Worm (Caenorhabditis elegans) whole organism, L4 larva: ENCODE data around the gene hhat-2.

Source experiments
- F10B5.3 ChIP-seq: sonication (generic microtip); optimal IDR thresholded peaks from 2 replicates; lab custom pipeline; 2016; ENCODE audit warnings: mild to moderate bottlenecking, missing genetic modification characterization, missing compliant biosample characterization
- F44E2.7 ChIP-seq: fragments of 200-800 bp; sonication (Bioruptor generic); IDR thresholded peaks from 2 replicates; pipeline ENCODE4 v2.1.2; 2022; ENCODE audit warnings: missing genetic modification characterization, missing compliant biosample characterization
- Y5F2A.4 ChIP-seq: fragments of 200-800 bp; sonication (Bioruptor generic); optimal IDR thresholded peaks from 2 replicates; lab custom pipeline; 2018; ENCODE audit warnings: mild to moderate bottlenecking, missing genetic modification characterization, missing compliant biosample characterization
- ZK337.2 ChIP-seq: fragments of 200-800 bp; sonication (Bioruptor generic); IDR thresholded peaks from 2 replicates; pipeline ENCODE4 v1.3.6; 2022; ENCODE audit warnings: missing genetic modification reagents, missing genetic modification characterization, missing compliant biosample characterization
- aha-1 ChIP-seq: fragments of 150-350 bp; peaks from one replicate; lab custom pipeline; 2014; ENCODE audit warnings: missing biosample characterization, missing genetic modification characterization
- aly-2 ChIP-seq: sonication (generic microtip); optimal IDR thresholded peaks from 2 replicates; lab custom pipeline; 2018; ENCODE audit warnings: missing biosample characterization, missing genetic modification characterization
- arid-1 ChIP-seq: fragments of 200-800 bp; sonication (Bioruptor generic); conservative IDR thresholded peaks from 2 replicates; pipeline ENCODE4 v1.3.6; 2022; ENCODE audit warnings: missing genetic modification reagents, missing genetic modification characterization, missing compliant biosample characterization
- ceh-44 ChIP-seq: fragments of 200-800 bp; sonication (Bioruptor generic); IDR thresholded peaks from 2 replicates; pipeline ENCODE4 v1.3.6; 2022; ENCODE audit warnings: missing genetic modification reagents, missing genetic modification characterization, missing compliant biosample characterization
- ceh-82 ChIP-seq: sonication (generic microtip); optimal IDR thresholded peaks from 2 replicates; lab custom pipeline; 2017; ENCODE audit warnings: missing biosample characterization, missing genetic modification characterization
- daf-12 ChIP-seq: fragments of 150-350 bp; optimal IDR thresholded peaks from 2 replicates; lab custom pipeline; 2014; ENCODE audit warnings: missing biosample characterization, missing genetic modification reagents, missing genetic modification characterization
- daf-16 ChIP-seq, 3 experiments: sonication (generic microtip); optimal IDR thresholded peaks; 2 replicates each; lab custom pipeline; 2016 to 2017; ENCODE audit warnings: missing genetic modification characterization in 3 of 3, missing genetic modification reagents in 3 of 3, mild to moderate bottlenecking in 2 of 3, missing compliant biosample characterization in 2 of 3, missing biosample characterization in 1 of 3, moderate library complexity in 1 of 3
- duxl-1 ChIP-seq: sonication (generic microtip); optimal IDR thresholded peaks from 2 replicates; lab custom pipeline; 2016; ENCODE audit warnings: mild to moderate bottlenecking, missing genetic modification characterization, moderate library complexity, missing compliant biosample characterization; ENCODE audit not compliant: poor library complexity
- egl-27 ChIP-seq: sonication (generic microtip); optimal IDR thresholded peaks from 3 replicates; lab custom pipeline; 2017; ENCODE audit warnings: missing biosample characterization, missing genetic modification reagents, missing genetic modification characterization
- fkh-10 ChIP-seq: fragments of 150-350 bp; optimal IDR thresholded peaks from 2 replicates; lab custom pipeline; 2014; ENCODE audit warnings: missing biosample characterization, missing genetic modification reagents, missing genetic modification characterization
- gei-8 ChIP-seq: fragments of 200-800 bp; sonication (Bioruptor generic); optimal IDR thresholded peaks from 2 replicates; lab custom pipeline; 2018; ENCODE audit warnings: mild to moderate bottlenecking, missing genetic modification characterization, missing compliant biosample characterization
- hlh-11 ChIP-seq: fragments of 200-800 bp; sonication (Bioruptor generic); optimal IDR thresholded peaks from 2 replicates; lab custom pipeline; 2018; ENCODE audit warnings: mild to moderate bottlenecking, missing genetic modification characterization, missing compliant biosample characterization
- hlh-30 ChIP-seq: sonication (generic microtip); optimal IDR thresholded peaks from 2 replicates; lab custom pipeline; 2017; ENCODE audit warnings: antibody characterized with exemption, mild to moderate bottlenecking, missing genetic modification characterization, missing compliant biosample characterization; ENCODE audit not compliant: insufficient read depth
- lim-7 ChIP-seq: fragments of 200-800 bp; sonication (Bioruptor generic); IDR thresholded peaks from 2 replicates; pipeline ENCODE4 v1.3.6; 2022; ENCODE audit warnings: missing genetic modification characterization, missing compliant biosample characterization
- lin-38 ChIP-seq: fragments of 200-800 bp; sonication (Bioruptor generic); IDR thresholded peaks from 2 replicates; pipeline ENCODE4 v1.3.6; 2022; ENCODE audit warnings: missing genetic modification reagents, missing genetic modification characterization, missing compliant biosample characterization
- lin-39 ChIP-seq: fragments of 150-350 bp; optimal IDR thresholded peaks from 2 replicates; lab custom pipeline; 2014; ENCODE audit warnings: missing biosample characterization, missing genetic modification reagents, missing genetic modification characterization
- lir-3 ChIP-seq: sonication (generic microtip); optimal IDR thresholded peaks from 2 replicates; lab custom pipeline; 2016; ENCODE audit warnings: mild to moderate bottlenecking, missing genetic modification characterization, missing compliant biosample characterization
- madf-5 ChIP-seq, 2 experiments: fragments of 200-800 bp; sonication (Bioruptor generic); IDR thresholded peaks; 2 replicates each; pipeline ENCODE4 v1.3.6; 2022; ENCODE audit warnings: missing compliant biosample characterization in 2 of 2, missing genetic modification characterization in 2 of 2
- mdt-29 ChIP-seq: fragments of 200-800 bp; sonication (Bioruptor generic); IDR thresholded peaks from 2 replicates; pipeline ENCODE4 v1.3.6; 2022; ENCODE audit warnings: missing genetic modification reagents, missing genetic modification characterization, missing compliant biosample characterization
- mep-1 ChIP-seq: fragments of 150-350 bp; sonication (generic microtip); optimal IDR thresholded peaks from 3 replicates; lab custom pipeline; 2014; ENCODE audit warnings: missing biosample characterization, missing genetic modification characterization
- nhr-28 ChIP-seq: fragments of 150-350 bp; optimal IDR thresholded peaks from 2 replicates; lab custom pipeline; 2014; ENCODE audit warnings: missing biosample characterization, missing genetic modification characterization
- nhr-48 ChIP-seq: sonication (generic microtip); optimal IDR thresholded peaks from 2 replicates; lab custom pipeline; 2016; ENCODE audit warnings: mild to moderate bottlenecking, missing genetic modification characterization, missing compliant biosample characterization
- nhr-77 ChIP-seq: fragments of 150-350 bp; optimal IDR thresholded peaks from 2 replicates; lab custom pipeline; 2014; ENCODE audit warnings: missing biosample characterization, missing genetic modification characterization
- snpc-1.2 ChIP-seq: fragments of 200-800 bp; sonication (Bioruptor generic); IDR thresholded peaks from 2 replicates; pipeline ENCODE4 v1.3.6; 2022; ENCODE audit warnings: missing genetic modification reagents, missing genetic modification characterization, missing compliant biosample characterization
- tag-97 ChIP-seq: fragments of 200-800 bp; sonication (Bioruptor generic); IDR thresholded peaks from 2 replicates; pipeline ENCODE4 v1.3.6; 2022; ENCODE audit warnings: missing genetic modification characterization, missing compliant biosample characterization
- unc-39 ChIP-seq: sonication (generic microtip); optimal IDR thresholded peaks from 2 replicates; lab custom pipeline; 2017; ENCODE audit warnings: missing biosample characterization, missing genetic modification characterization
- unc-62 ChIP-seq, 3 experiments: fragments of 150-350 bp in 1 of 3; sonication (generic microtip); optimal IDR thresholded peaks in 2 of 3; peaks in 1 of 3; 1 replicate in 1 of 3; 2 replicates in 2 of 3; lab custom pipeline; 2014 to 2017; ENCODE audit warnings: missing biosample characterization in 3 of 3, missing genetic modification characterization in 3 of 3, missing genetic modification reagents in 3 of 3, missing genotype in 1 of 3
- zfp-2 ChIP-seq: sonication (generic microtip); optimal IDR thresholded peaks from 2 replicates; lab custom pipeline; 2016; ENCODE audit warnings: mild to moderate bottlenecking, missing genetic modification characterization, missing compliant biosample characterization
- zfp-3 ChIP-seq: fragments of 200-800 bp; sonication (Bioruptor generic); conservative IDR thresholded peaks from 2 replicates; pipeline ENCODE4 v1.3.6; 2022; ENCODE audit warnings: missing genetic modification reagents, missing genetic modification characterization, missing compliant biosample characterization
- ztf-11 ChIP-seq: fragments of 150-350 bp; optimal IDR thresholded peaks from 2 replicates; lab custom pipeline; 2014; ENCODE audit warnings: missing biosample characterization, missing genetic modification characterization

Gene hhat-2

DNA sequence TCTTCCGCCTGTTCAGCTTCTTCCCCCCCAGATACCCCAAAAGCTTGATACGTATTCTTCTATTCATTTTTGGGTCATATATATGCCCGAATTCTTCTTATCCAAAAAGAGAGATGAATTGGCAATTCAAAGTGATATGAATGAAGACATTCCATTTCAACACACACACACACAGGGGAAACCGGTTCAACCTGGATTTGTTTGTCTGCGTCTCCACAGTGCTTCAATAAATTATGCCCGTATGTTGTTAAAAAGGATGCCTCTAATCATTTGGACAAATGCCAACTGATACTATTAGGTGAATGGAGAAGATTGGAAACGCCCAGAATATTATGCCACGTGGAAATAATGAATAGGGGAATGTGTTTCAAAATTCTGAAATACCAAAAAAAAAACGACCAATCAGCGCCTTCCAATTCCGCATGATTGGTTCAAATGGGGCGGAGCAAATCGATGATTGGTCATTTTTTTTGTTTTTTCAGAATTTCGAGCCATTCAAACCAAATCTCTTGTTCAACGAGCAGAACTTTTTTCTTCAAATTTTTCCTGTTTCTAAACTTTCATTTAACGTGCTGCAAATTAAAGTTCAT lies 41.0 kb upstream of the hhat-2 start (continued):
- TF ChIP-seq mdt-29 (GFP tag; lab: Robert Waterston, UW) (no peak), lin-38 (GFP tag; lab: Robert Waterston, UW) (no peak), aha-1 (tag; lab: Kevin White, UChicago) (peak; percentile 95), lin-39 (tag; lab: Kevin White, UChicago) (no peak), egl-27 (no peak), gei-8 (GFP tag; lab: Kevin White, UChicago) (no peak), madf-5 (GFP tag; IDR thresholded peaks at IDR 0.05; lab: Robert Waterston, UW) (no peak), duxl-1 (tag; lab: Kevin White, UChicago) (no peak), F44E2.7 (no peak), ZK337.2 (GFP tag; lab: Robert Waterston, UW) (no peak), hlh-11 (no peak), Y5F2A.4 (GFP tag; lab: Kevin White, UChicago) (no peak), lir-3 (no peak), zfp-3 (GFP tag; lab: Robert Waterston, UW) (no peak)
- TF ChIP-seq, all 104 proteins: peak for 7

DNA sequence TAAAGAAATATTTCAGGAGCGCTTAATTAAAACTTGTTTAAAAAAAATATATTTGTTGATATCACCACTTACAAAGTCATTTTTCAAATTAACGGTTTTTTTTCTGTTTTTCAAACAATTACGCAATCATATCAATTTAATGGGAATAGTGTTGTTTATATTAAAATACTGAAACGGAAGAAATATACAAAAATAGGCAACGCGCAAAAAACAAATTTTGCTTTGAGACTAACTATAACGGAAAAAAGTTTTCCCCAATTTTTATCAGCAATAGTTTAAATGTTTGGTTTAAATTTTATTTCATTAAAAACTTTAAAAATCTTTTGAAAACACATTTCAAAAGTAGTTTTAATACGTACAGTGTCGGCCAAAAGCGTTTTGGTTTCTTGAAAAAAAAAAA lies 39.6 kb upstream of the hhat-2 start:
- TF ChIP-seq zfp-3 (GFP tag; lab: Robert Waterston, UW), result no peak
- no peak for TF ChIP-seq nhr-28 (tag; lab: Kevin White, UChicago)
- no peak for TF ChIP-seq unc-39 (tag; lab: Kevin White, UChicago)
- no peak for TF ChIP-seq egl-27
- TF ChIP-seq aha-1 (tag; lab: Kevin White, UChicago), result peak; percentile 58
- no peak for TF ChIP-seq gei-8 (GFP tag; lab: Kevin White, UChicago)
- no peak for TF ChIP-seq tag-97 (GFP tag; lab: Robert Waterston, UW)
- no peak for TF ChIP-seq nhr-48 (tag; lab: Kevin White, UChicago)
- no peak for TF ChIP-seq F10B5.3 (tag; lab: Kevin White, UChicago)
- TF ChIP-seq daf-16 (GFP tag; optimal IDR thresholded peaks at IDR 0.05; lab: Kevin White, UChicago), result no peak
- TF ChIP-seq daf-16 (tag; optimal IDR thresholded peaks at IDR 0.05; lab: Kevin White, UChicago), result no peak
- TF ChIP-seq arid-1, result no peak
- no peak for TF ChIP-seq hlh-30 (tag; lab: Kevin White, UChicago)
- no peak for TF ChIP-seq mep-1 (tag; lab: Kevin White, UChicago)
- no peak for TF ChIP-seq daf-12
- no peak for TF ChIP-seq ztf-11 (tag; lab: Kevin White, UChicago)
- TF ChIP-seq unc-62 (GFP tag; optimal IDR thresholded peaks at IDR 0.05 in 1 of 2; lab: Kevin White, UChicago), result peak in 1 of 2 experiments; percentile 63
- no peak for TF ChIP-seq unc-62 (tag; optimal IDR thresholded peaks at IDR 0.05; lab: Kevin White, UChicago)
- TF ChIP-seq lim-7 (GFP tag; lab: Robert Waterston, UW), result no peak

DNA sequence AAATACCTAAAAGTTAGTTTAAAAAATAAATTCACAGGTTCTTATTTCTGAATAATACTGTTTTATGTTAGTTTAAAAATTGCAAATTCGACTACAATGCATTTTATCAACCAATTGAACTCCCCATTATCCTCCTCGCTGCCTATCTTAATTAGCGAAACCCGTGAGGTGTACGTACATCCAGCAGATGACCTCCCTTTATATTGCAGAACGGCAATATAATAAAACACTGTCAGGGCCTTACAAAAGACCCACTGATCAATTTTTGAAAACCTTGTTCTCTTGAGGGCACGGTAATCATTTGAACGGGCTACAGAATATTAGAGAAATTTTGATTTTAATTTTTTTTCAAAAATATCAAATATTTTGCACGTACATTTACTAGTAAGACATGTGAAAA lies 35.6 kb upstream of the hhat-2 start:
- TF ChIP-seq lin-39 (tag; lab: Kevin White, UChicago) (no peak), fkh-10 (no peak), snpc-1.2 (GFP tag; lab: Robert Waterston, UW) (peak; percentile 92), aha-1 (tag; lab: Kevin White, UChicago) (peak; percentile 44), aly-2 (tag; lab: Kevin White, UChicago) (no peak)

DNA sequence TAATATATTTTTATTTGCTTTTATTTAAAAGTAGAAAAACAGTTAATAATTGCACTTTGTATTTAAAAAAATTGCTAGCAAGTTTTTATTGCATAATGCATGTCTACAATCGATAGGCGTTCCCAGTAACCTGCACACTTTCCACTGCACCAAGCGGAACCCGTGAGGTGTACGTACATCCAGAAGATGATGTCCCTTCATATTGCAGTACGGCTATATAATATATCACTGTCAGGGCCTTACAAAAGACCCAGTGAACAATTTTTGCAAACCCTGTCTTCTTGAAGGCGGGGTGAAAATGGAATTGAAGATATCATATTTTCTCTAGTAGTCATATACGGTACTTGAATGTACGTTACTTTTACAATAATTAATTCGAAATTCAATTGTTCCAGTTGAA lies 34.8 kb upstream of the hhat-2 start:
- TF ChIP-seq ceh-44 (no peak), snpc-1.2 (GFP tag; lab: Robert Waterston, UW) (peak; percentile 96), aha-1 (tag; lab: Kevin White, UChicago) (peak; percentile 76)

DNA sequence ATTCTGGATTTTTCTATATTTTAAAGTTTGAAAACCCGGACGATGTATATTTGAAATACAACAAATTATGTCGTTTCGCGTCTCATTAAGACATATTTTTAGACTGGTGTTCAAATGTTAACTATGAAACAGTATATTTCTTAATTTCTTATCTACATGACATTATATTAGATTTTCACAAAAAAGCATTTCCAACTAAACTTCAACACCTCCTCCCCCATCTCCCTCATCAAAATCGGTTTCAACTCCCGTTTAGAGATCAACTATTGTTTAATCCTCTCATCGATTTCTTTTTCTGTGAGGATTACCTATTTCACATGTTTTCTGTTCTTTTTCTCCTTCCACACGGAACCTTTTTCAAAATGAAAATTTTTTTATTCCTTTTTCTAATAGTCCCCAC lies 33.2 kb upstream of the hhat-2 start, which contains the start of gene Y57G11C.38:
Gene Y57G11C.38, plus strand, starts transcription at position 301 of the 400 bp plus-strand sequence.
- TF ChIP-seq lir-3 (no peak), ceh-44 (no peak), ceh-82 (tag; lab: Kevin White, UChicago) (no peak), nhr-77 (tag; lab: Kevin White, UChicago) (no peak), zfp-2 (tag; lab: Kevin White, UChicago) (no peak)
